Worm (Caenorhabditis elegans): ENCODE results near the gene F57C2.4.

ce11 chrII:14569322-14569721 lies 44.2 kb downstream of the F57C2.4 start:
- TF ChIP-seq pha-4 (GFP tag; IDR thresholded peaks at IDR 0.05) (no peak), pha-4 (tag; optimal IDR thresholded peaks at IDR 0.05) (no peak), ZK337.2 (GFP tag; IDR thresholded peaks at IDR 0.05) (no peak), F44E2.7 (GFP tag; IDR thresholded peaks at IDR 0.05) (no peak), tra-1 (GFP tag; IDR thresholded peaks at IDR 0.05) (no peak), lir-3 (tag; optimal IDR thresholded peaks at IDR 0.05) (no peak)
